Fruit fly (Drosophila melanogaster): ENCODE results near the gene CG10222.

CG10222 gene

dm6 chr3L:13450177-13450793 lies 38.0 kb upstream of the CG10222 start, which contains the start of the genes JMJD7 and CG10738:
Gene JMJD7 (minus strand): TSS chr3L:13450283.
Gene CG10738 (plus strand): TSS chr3L:13450770.
- TF ChIP-seq CG34367 (tag; optimal IDR thresholded peaks at IDR 0.05): no peak
- peak; percentile 52 for TF ChIP-seq rn (GFP tag; IDR thresholded peaks at IDR 0.05)
- peak; percentile 1 for TF ChIP-seq Snoo (tag; optimal IDR thresholded peaks at IDR 0.05)
- peak; percentile 22 for TF ChIP-seq D1 (tag; optimal IDR thresholded peaks at IDR 0.05)
- peak; percentile 28 for TF ChIP-seq CG17806 (tag; optimal IDR thresholded peaks at IDR 0.05)
- peak; percentile 80 for TF ChIP-seq Pif1A (GFP tag; optimal IDR thresholded peaks at IDR 0.05)
- TF ChIP-seq Ets98B (GFP tag; IDR thresholded peaks at IDR 0.05): peak; percentile 81
- TF ChIP-seq EcR (GFP tag; optimal IDR thresholded peaks at IDR 0.05): no peak
- peak; percentile 18 for TF ChIP-seq CG15710 (tag; optimal IDR thresholded peaks at IDR 0.05)
- TF ChIP-seq CG4496 (GFP tag; IDR thresholded peaks at IDR 0.05): peak; percentile 85
- peak; percentile 99 for TF ChIP-seq CG8159 (tag; optimal IDR thresholded peaks at IDR 0.05)
- TF ChIP-seq CG13204 (GFP tag; optimal IDR thresholded peaks at IDR 0.05): no peak
- TF ChIP-seq CG32121 (GFP tag; IDR thresholded peaks at IDR 0.05): peak; percentile 54
- TF ChIP-seq CG10348 (GFP tag; IDR thresholded peaks at IDR 0.05): no peak
- TF ChIP-seq gl (tag; optimal IDR thresholded peaks at IDR 0.05): no peak
- peak; percentile 72; the same call in 2 of the 3 replicates for TF ChIP-seq fd96Ca (GFP tag; IDR thresholded peaks at IDR 0.05)
- peak; percentile 79 for TF ChIP-seq CG12605 (GFP tag; IDR thresholded peaks at IDR 0.05)
- TF ChIP-seq Pif1B (GFP tag; optimal IDR thresholded peaks at IDR 0.05): peak; percentile 62
- peak; percentile 57 for TF ChIP-seq CG8301 (tag; optimal IDR thresholded peaks at IDR 0.05)
- peak; percentile 5 for TF ChIP-seq CG9948 (tag; optimal IDR thresholded peaks at IDR 0.05)
- TF ChIP-seq CG14655 (GFP tag; optimal IDR thresholded peaks at IDR 0.05): peak; percentile 60

- peak; percentile 93 for TF ChIP-seq CG32121 (GFP tag; IDR thresholded peaks at IDR 0.05)
- TF ChIP-seq Ets98B (GFP tag; IDR thresholded peaks at IDR 0.05): peak; percentile 93
- no peak for TF ChIP-seq CG10348 (GFP tag; IDR thresholded peaks at IDR 0.05)
- peak; percentile 81 for TF ChIP-seq CG17806 (tag; optimal IDR thresholded peaks at IDR 0.05)
- TF ChIP-seq CG8159 (tag; optimal IDR thresholded peaks at IDR 0.05): peak; percentile 89
- peak; percentile 86 for TF ChIP-seq CG13204 (GFP tag; optimal IDR thresholded peaks at IDR 0.05)
- peak; percentile 72 for TF ChIP-seq Snoo (tag; optimal IDR thresholded peaks at IDR 0.05)
- peak; percentile 23 for TF ChIP-seq EcR (GFP tag; optimal IDR thresholded peaks at IDR 0.05)
- peak; percentile 87 for TF ChIP-seq Pif1A (GFP tag; optimal IDR thresholded peaks at IDR 0.05)
- TF ChIP-seq CG4496 (GFP tag; IDR thresholded peaks at IDR 0.05): peak; percentile 97
- TF ChIP-seq fd96Ca (GFP tag; IDR thresholded peaks at IDR 0.05): peak; percentile 93
- TF ChIP-seq rn (GFP tag; IDR thresholded peaks at IDR 0.05): peak; percentile 89
- TF ChIP-seq CG14655 (GFP tag; optimal IDR thresholded peaks at IDR 0.05): peak; percentile 93
- TF ChIP-seq CG15710 (tag; optimal IDR thresholded peaks at IDR 0.05): peak; percentile 85
- peak; percentile 97 for TF ChIP-seq CG12605 (GFP tag; IDR thresholded peaks at IDR 0.05)
- TF ChIP-seq D1 (tag; optimal IDR thresholded peaks at IDR 0.05): peak; percentile 62
- peak; percentile 94 for TF ChIP-seq gl (tag; optimal IDR thresholded peaks at IDR 0.05)
- peak; percentile 80 for TF ChIP-seq CG9948 (tag; optimal IDR thresholded peaks at IDR 0.05)
- peak; percentile 85 for TF ChIP-seq CG8301 (tag; optimal IDR thresholded peaks at IDR 0.05)
- TF ChIP-seq CG34367 (tag; optimal IDR thresholded peaks at IDR 0.05): peak; percentile 92
- TF ChIP-seq Pif1B (GFP tag; optimal IDR thresholded peaks at IDR 0.05): peak; percentile 84
Observed at dm6 chr3L:13442400-13442799, 30.1 kb upstream of the CG10222 start, which contains the start of gene cmb. Gene cmb (plus strand): TSS chr3L:13442594.

- TF ChIP-seq CG13204 (GFP tag; optimal IDR thresholded peaks at IDR 0.05): no peak
- TF ChIP-seq CG12605 (GFP tag; IDR thresholded peaks at IDR 0.05): no peak
- no peak for TF ChIP-seq CG8301 (tag; optimal IDR thresholded peaks at IDR 0.05)
- no peak for TF ChIP-seq D1 (tag; optimal IDR thresholded peaks at IDR 0.05)
Observed at dm6 chr3L:13440370-13440960, 28.2 kb upstream of the CG10222 start, which contains the start of the genes CG10140 and CG14109. Gene CG10140 (minus strand): TSS chr3L:13440470. Gene CG14109 (plus strand): TSS chr3L:13440910.

- TF ChIP-seq rn (GFP tag; IDR thresholded peaks at IDR 0.05) (no peak), CG34367 (tag; optimal IDR thresholded peaks at IDR 0.05) (no peak), Snoo (tag; optimal IDR thresholded peaks at IDR 0.05) (no peak), CG8159 (tag; optimal IDR thresholded peaks at IDR 0.05) (no peak), Pif1B (GFP tag; optimal IDR thresholded peaks at IDR 0.05) (no peak), Ets98B (GFP tag; IDR thresholded peaks at IDR 0.05) (no peak), CG32121 (GFP tag; IDR thresholded peaks at IDR 0.05) (no peak), CG9948 (tag; optimal IDR thresholded peaks at IDR 0.05) (no peak), CG14655 (GFP tag; optimal IDR thresholded peaks at IDR 0.05) (no peak), Pif1A (GFP tag; optimal IDR thresholded peaks at IDR 0.05) (no peak), CG17806 (tag; optimal IDR thresholded peaks at IDR 0.05) (no peak), CG12605 (GFP tag; IDR thresholded peaks at IDR 0.05) (no peak), CG15710 (tag; optimal IDR thresholded peaks at IDR 0.05) (no peak), CG4496 (GFP tag; IDR thresholded peaks at IDR 0.05) (no peak), CG10348 (GFP tag; IDR thresholded peaks at IDR 0.05) (no peak), CG13204 (GFP tag; optimal IDR thresholded peaks at IDR 0.05) (no peak), fd96Ca (GFP tag; IDR thresholded peaks at IDR 0.05) (no peak), D1 (tag; optimal IDR thresholded peaks at IDR 0.05) (no peak), gl (tag; optimal IDR thresholded peaks at IDR 0.05) (no peak), EcR (GFP tag; optimal IDR thresholded peaks at IDR 0.05) (no peak)
Observed at dm6 chr3L:13437654-13438053, 25.4 kb upstream of the CG10222 start, which contains the start of gene CG10725. Gene CG10725 (plus strand): TSS chr3L:13437954.

dm6 chr3L:13437036-13437435 lies 24.8 kb upstream of the CG10222 start, which contains the start of gene CG10154:
Gene CG10154 (minus strand): TSS chr3L:13437136.
- TF ChIP-seq CG32121 (GFP tag; IDR thresholded peaks at IDR 0.05): no peak
- no peak for TF ChIP-seq Ets98B (GFP tag; IDR thresholded peaks at IDR 0.05)
- TF ChIP-seq Pif1A (GFP tag; optimal IDR thresholded peaks at IDR 0.05): no peak
- TF ChIP-seq gl (tag; optimal IDR thresholded peaks at IDR 0.05): no peak
- no peak for TF ChIP-seq CG8159 (tag; optimal IDR thresholded peaks at IDR 0.05)
- TF ChIP-seq CG15710 (tag; optimal IDR thresholded peaks at IDR 0.05): no peak
- TF ChIP-seq CG12605 (GFP tag; IDR thresholded peaks at IDR 0.05): no peak
- TF ChIP-seq CG14655 (GFP tag; optimal IDR thresholded peaks at IDR 0.05): no peak
- TF ChIP-seq CG13204 (GFP tag; optimal IDR thresholded peaks at IDR 0.05): no peak
- no peak for TF ChIP-seq Pif1B (GFP tag; optimal IDR thresholded peaks at IDR 0.05)
- no peak for TF ChIP-seq CG4496 (GFP tag; IDR thresholded peaks at IDR 0.05)
- no peak for TF ChIP-seq EcR (GFP tag; optimal IDR thresholded peaks at IDR 0.05)
- no peak for TF ChIP-seq CG9948 (tag; optimal IDR thresholded peaks at IDR 0.05)
- no peak for TF ChIP-seq Snoo (tag; optimal IDR thresholded peaks at IDR 0.05)
- no peak for TF ChIP-seq CG34367 (tag; optimal IDR thresholded peaks at IDR 0.05)
- TF ChIP-seq CG8301 (tag; optimal IDR thresholded peaks at IDR 0.05): no peak
- no peak for TF ChIP-seq D1 (tag; optimal IDR thresholded peaks at IDR 0.05)
